Worm (Caenorhabditis elegans) whole organism, midembryonic: ENCODE results near the gene rnst-2.

ENCODE experiments used
- T22C8.4 ChIP-seq: fragments of 200-800 bp; sonication (Bioruptor generic); IDR thresholded peaks from 2 replicates; pipeline ENCODE4 v1.3.6; 2022; ENCODE audit warnings: missing genetic modification characterization, missing compliant biosample characterization
- cog-1 ChIP-seq: sonication (generic microtip); optimal IDR thresholded peaks from 2 replicates; lab custom pipeline; 2016; ENCODE audit warnings: missing genetic modification characterization, missing compliant biosample characterization
- flt-1 ChIP-seq: fragments of 200-800 bp; sonication (Bioruptor generic); IDR thresholded peaks from 2 replicates; pipeline ENCODE4 v1.3.6; 2022; ENCODE audit warnings: missing genetic modification characterization, missing compliant biosample characterization
- klf-2 ChIP-seq: fragments of 200-800 bp; sonication (Bioruptor generic); conservative IDR thresholded peaks from 2 replicates; pipeline ENCODE4 v1.3.6; 2022; ENCODE audit warnings: missing genetic modification reagents, missing genetic modification characterization, missing compliant biosample characterization
- med-1 ChIP-seq: sonication (generic microtip); optimal IDR thresholded peaks from 2 replicates; lab custom pipeline; 2017; ENCODE audit warnings: missing genetic modification characterization, mild to moderate bottlenecking, missing compliant biosample characterization, antibody characterized with exemption, missing genetic modification reagents; ENCODE audit not compliant: insufficient read depth
- tab-1 ChIP-seq: fragments of 200-800 bp; sonication (Bioruptor generic); IDR thresholded peaks from 2 replicates; pipeline ENCODE4 v1.3.6; 2022; ENCODE audit warnings: missing genetic modification characterization, missing compliant biosample characterization
- ztf-23 ChIP-seq: fragments of 200-800 bp; sonication (Bioruptor generic); IDR thresholded peaks from 2 replicates; pipeline ENCODE4 v1.3.6; 2022; ENCODE audit warnings: missing genetic modification reagents, missing genetic modification characterization, missing compliant biosample characterization

DNA sequence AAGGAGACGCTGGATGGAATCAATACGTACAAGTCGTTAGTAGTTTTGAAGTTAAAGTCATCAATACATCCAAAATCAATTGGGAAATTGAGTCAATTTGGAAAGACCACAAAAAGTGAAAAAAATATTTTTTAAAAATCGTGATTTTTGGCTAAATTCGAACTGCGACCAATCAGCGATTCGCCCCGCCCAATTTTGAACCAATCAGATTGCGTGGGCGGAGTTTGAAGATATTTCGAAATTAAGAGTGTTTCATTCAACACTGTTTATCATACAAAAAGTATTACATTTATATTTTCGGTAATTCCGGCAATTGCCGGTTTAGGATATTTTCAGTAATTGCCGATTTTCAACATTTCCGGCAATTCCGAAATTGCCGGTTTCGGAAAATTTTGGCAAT is 44.2 kb upstream of the rnst-2 start:
- TF ChIP-seq ztf-23 (GFP tag; lab: Robert Waterston, UW) (no peak), cog-1 (no peak), flt-1 (GFP tag; lab: Robert Waterston, UW) (no peak), T22C8.4 (GFP tag; lab: Robert Waterston, UW) (no peak), tab-1 (GFP tag; lab: Robert Waterston, UW) (no peak), klf-2 (GFP tag; lab: Robert Waterston, UW) (no peak), med-1 (GFP tag; lab: Kevin White, UChicago) (no peak)
